Fruit fly (Drosophila melanogaster) whole organism, wandering third instar larva: Measurements from ENCODE around the gene CG11842.

Experiments
- Abd-B ChIP-seq: fragments of >200 bp; optimal IDR thresholded peaks from 2 replicates; lab custom pipeline; 2017; ENCODE audit warnings: missing biosample characterization, missing genetic modification characterization
- CG32264 ChIP-seq: fragments of 200-800 bp; sonication (Bioruptor generic); optimal IDR thresholded peaks from 2 replicates; lab custom pipeline; 2016; ENCODE audit warnings: missing biosample characterization, missing genetic modification characterization
- Hr83 ChIP-seq: fragments of 200-300 bp; sonication (Bioruptor generic); optimal IDR thresholded peaks from 2 replicates; lab custom pipeline; 2016; ENCODE audit warnings: missing biosample characterization, mild to moderate bottlenecking, missing genetic modification characterization, moderate library complexity; ENCODE audit not compliant: poor library complexity, severe bottlenecking
- Mio ChIP-seq: sonication (Bioruptor generic); optimal IDR thresholded peaks from 2 replicates; lab custom pipeline; 2016; ENCODE audit warnings: missing biosample characterization, missing genetic modification characterization
- N ChIP-seq: fragments of >200 bp; optimal IDR thresholded peaks from 2 replicates; lab custom pipeline; 2018; ENCODE audit warnings: missing biosample characterization, missing external identifiers, missing genetic modification characterization
- br ChIP-seq: fragments of 200-800 bp; sonication (Bioruptor generic); optimal IDR thresholded peaks from 2 replicates; lab custom pipeline; 2016; ENCODE audit warnings: missing biosample characterization, missing genetic modification characterization
- brk ChIP-seq: fragments of 200-800 bp; sonication (Bioruptor generic); optimal IDR thresholded peaks from 2 replicates; lab custom pipeline; 2016; ENCODE audit warnings: missing biosample characterization, mild to moderate bottlenecking, missing genetic modification characterization
- dl ChIP-seq, 2 experiments: fragments of 175-275, 200-275 bp in 1 of 2; fragments of 200-275 bp in 1 of 2; sonication (Bioruptor generic); optimal IDR thresholded peaks; lab custom pipeline; 2018; ENCODE audit warnings: mild to moderate bottlenecking in 2 of 2, missing biosample characterization in 2 of 2, missing genetic modification characterization in 2 of 2, moderate library complexity in 2 of 2; ENCODE audit not compliant: partially characterized antibody in 2 of 2, insufficient read depth in 1 of 2
- foxo ChIP-seq, 2 experiments: fragments of 200-800 bp; sonication (Bioruptor generic); optimal IDR thresholded peaks; 2 replicates in 1 of 2; 3 replicates in 1 of 2; lab custom pipeline; 2016 to 2017; ENCODE audit warnings: missing biosample characterization in 2 of 2, missing genetic modification characterization in 2 of 2
- fru ChIP-seq: fragments of 200-800 bp; sonication (Bioruptor generic); optimal IDR thresholded peaks from 3 replicates; lab custom pipeline; 2016; ENCODE audit warnings: missing biosample characterization, mild to moderate bottlenecking, missing genetic modification characterization
- pan ChIP-seq: fragments of >200 bp; optimal IDR thresholded peaks from 2 replicates; lab custom pipeline; 2017
- psq ChIP-seq: fragments of 200-800 bp; sonication (Bioruptor generic); optimal IDR thresholded peaks from 3 replicates; lab custom pipeline; 2017; ENCODE audit warnings: missing biosample characterization, mild to moderate bottlenecking, missing genetic modification characterization, moderate library complexity

DNA sequence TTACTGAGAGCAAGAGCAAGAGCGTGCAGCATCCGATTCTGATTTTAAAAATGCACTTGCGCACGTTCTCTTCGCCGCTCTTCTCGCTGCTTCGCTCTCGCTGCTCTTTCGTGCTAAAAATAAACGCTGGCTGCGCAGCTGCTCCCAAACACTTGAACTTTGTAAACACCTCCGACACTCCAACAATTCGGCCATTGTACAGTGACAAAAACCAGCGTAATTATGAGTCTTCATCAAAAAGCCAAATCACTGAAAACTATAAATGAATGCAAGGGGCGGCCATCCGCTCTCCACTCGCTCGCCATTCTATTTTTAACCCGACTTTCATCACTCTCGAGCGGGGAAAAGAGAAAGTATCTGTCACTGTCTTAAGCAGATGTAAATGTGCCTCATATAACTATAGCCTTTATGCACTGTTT is 12.2 kb downstream of the CG11842 start:
- no peak for TF ChIP-seq pan (lab: Kevin White, UChicago)
- TF ChIP-seq brk (GFP tag; lab: Kevin White, UChicago): no peak
- no peak for TF ChIP-seq CG32264 (GFP tag; lab: Kevin White, UChicago)
- TF ChIP-seq br (GFP tag; lab: Kevin White, UChicago): peak; percentile 57
- peak; percentile 54 for TF ChIP-seq fru (GFP tag; lab: Kevin White, UChicago)
- TF ChIP-seq N (GFP tag; lab: Kevin White, UChicago): no peak
- TF ChIP-seq foxo (GFP tag; optimal IDR thresholded peaks at IDR 0.05; lab: Kevin White, UChicago): peak in 1 of 2 experiments; percentile 37
- no peak for TF ChIP-seq Abd-B (GFP tag; lab: Kevin White, UChicago)
- no peak for TF ChIP-seq Hr83 (GFP tag; lab: Kevin White, UChicago)
- no peak for TF ChIP-seq psq (GFP tag; lab: Kevin White, UChicago)
- TF ChIP-seq Mio (GFP tag; lab: Kevin White, UChicago): no peak
- TF ChIP-seq dl (GFP tag; optimal IDR thresholded peaks at IDR 0.05; lab: Kevin White, UChicago; ENCODE audit: insufficient read depth in 1 of 2, partially characterized antibody in 2 of 2): peak in 1 of 2 experiments; percentile 84
